Fruit fly (Drosophila melanogaster) whole organism, embryonic: ENCODE results near the gene Tfb4.

Experiments used
- Bgb ChIP-seq: fragments of 200-800 bp; sonication (Bioruptor generic); IDR thresholded peaks from 2 replicates; pipeline ENCODE4 v1.3.6; 2022; ENCODE audit warnings: missing biosample characterization, missing genetic modification characterization; ENCODE audit not compliant: partially characterized antibody
- CG10147 ChIP-seq: fragments of 200-800 bp; sonication (Bioruptor generic); optimal IDR thresholded peaks from 2 replicates; lab custom pipeline; 2019; ENCODE audit warnings: missing biosample characterization, mild to moderate bottlenecking, missing genetic modification characterization, moderate library complexity
- CG10209 ChIP-seq: fragments of 200-800 bp; sonication (Bioruptor generic); optimal IDR thresholded peaks from 3 replicates; lab custom pipeline; 2017; ENCODE audit warnings: missing biosample characterization, mild to moderate bottlenecking, missing genetic modification characterization, missing genetic modification reagents
- CG11456 ChIP-seq: fragments of 200-800 bp; sonication (Bioruptor generic); IDR thresholded peaks from 3 replicates; pipeline ENCODE4 v1.3.6; 2022; ENCODE audit warnings: missing biosample characterization, missing genetic modification characterization
- CG12104 ChIP-seq: fragments of 200-800 bp; sonication (Bioruptor generic); optimal IDR thresholded peaks from 3 replicates; lab custom pipeline; 2016; ENCODE audit warnings: missing biosample characterization, missing genetic modification characterization
- CG12744 ChIP-seq: fragments of 200-800 bp; sonication (Bioruptor generic); optimal IDR thresholded peaks from 2 replicates; lab custom pipeline; 2016; ENCODE audit warnings: missing biosample characterization, missing genetic modification characterization
- CG15269 ChIP-seq: fragments of 200-800 bp; sonication (Bioruptor generic); optimal IDR thresholded peaks from 2 replicates; lab custom pipeline; 2018; ENCODE audit warnings: missing biosample characterization, mild to moderate bottlenecking, missing genetic modification characterization, moderate library complexity
- CG15514 ChIP-seq: fragments of 200-800 bp; sonication (Bioruptor generic); optimal IDR thresholded peaks from 3 replicates; lab custom pipeline; 2017; ENCODE audit warnings: missing biosample characterization, missing genetic modification characterization, mild to moderate bottlenecking, moderate library complexity, missing genetic modification reagents
- CG17612 ChIP-seq: fragments of 200-800 bp; sonication (Bioruptor generic); IDR thresholded peaks from 2 replicates; pipeline ENCODE4 v1.3.6; 2022; ENCODE audit warnings: missing biosample characterization, missing genetic modification characterization
- CG17912 ChIP-seq: fragments of 200-800 bp; sonication (Bioruptor generic); optimal IDR thresholded peaks from 2 replicates; lab custom pipeline; 2018; ENCODE audit warnings: missing biosample characterization, mild to moderate bottlenecking, missing genetic modification characterization
- CG1832 ChIP-seq: fragments of 200-800 bp; sonication (Bioruptor generic); optimal IDR thresholded peaks from 2 replicates; lab custom pipeline; 2017; ENCODE audit warnings: missing biosample characterization, mild to moderate bottlenecking, missing genetic modification characterization, inconsistent platforms
- CG32772 ChIP-seq: fragments of 200-800 bp; sonication (Bioruptor generic); IDR thresholded peaks from 2 replicates; pipeline ENCODE4 v1.3.6; 2022; ENCODE audit warnings: missing biosample characterization, missing genetic modification characterization
- CG34224 ChIP-seq: fragments of 200-800 bp; sonication (Bioruptor generic); IDR thresholded peaks from 3 replicates; pipeline ENCODE4 v1.3.6; 2022; ENCODE audit warnings: missing biosample characterization, missing genetic modification characterization; ENCODE audit not compliant: partially characterized antibody
- CG4404 ChIP-seq: fragments of 200-800 bp; sonication (Bioruptor generic); IDR thresholded peaks from 2 replicates; pipeline ENCODE4 v1.3.6; 2022; ENCODE audit warnings: missing biosample characterization, missing genetic modification characterization
- CG6683 ChIP-seq: fragments of 200-800 bp; sonication (Bioruptor generic); optimal IDR thresholded peaks from 2 replicates; lab custom pipeline; 2017; ENCODE audit warnings: missing biosample characterization, mild to moderate bottlenecking, missing genetic modification characterization, missing genetic modification reagents
- CG9797 ChIP-seq: fragments of 200-800 bp; sonication (Bioruptor generic); optimal IDR thresholded peaks from 3 replicates; lab custom pipeline; 2018; ENCODE audit warnings: missing biosample characterization, mild to moderate bottlenecking, missing genetic modification characterization
- Camta ChIP-seq: fragments of 200-800 bp; sonication (Bioruptor generic); optimal IDR thresholded peaks from 2 replicates; lab custom pipeline; 2016; ENCODE audit warnings: missing biosample characterization, missing genetic modification characterization
- D19B ChIP-seq: fragments of 200-800 bp; sonication (Bioruptor generic); optimal IDR thresholded peaks from 2 replicates; lab custom pipeline; 2017; ENCODE audit warnings: missing biosample characterization, mild to moderate bottlenecking, missing genetic modification characterization
- Dad ChIP-seq: fragments of 200-800 bp; sonication (Bioruptor generic); optimal IDR thresholded peaks from 3 replicates; lab custom pipeline; 2016; ENCODE audit warnings: missing biosample characterization, missing genetic modification characterization
- Ets65A ChIP-seq: fragments of 200-800 bp; sonication (Bioruptor generic); peaks from one replicate; lab custom pipeline; 2016; ENCODE audit warnings: missing biosample characterization, missing genetic modification characterization
- Lim3 ChIP-seq: fragments of 200-800 bp; sonication (Bioruptor generic); IDR thresholded peaks from 2 replicates; pipeline ENCODE4 v1.3.6; 2022; ENCODE audit warnings: missing biosample characterization, missing genetic modification characterization
- Med ChIP-seq: fragments of 200-800 bp; sonication (Bioruptor generic); peaks from one replicate; lab custom pipeline; 2016; ENCODE audit warnings: missing biosample characterization, missing genetic modification characterization, mild to moderate bottlenecking, inconsistent platforms, moderate library complexity
- NFAT ChIP-seq: fragments of 200-800 bp; sonication (Bioruptor generic); IDR thresholded peaks from 2 replicates; pipeline ENCODE4 v1.3.6; 2022; ENCODE audit warnings: missing biosample characterization, missing genetic modification characterization
- PHDP ChIP-seq: fragments of 200-800 bp; sonication (Bioruptor generic); optimal IDR thresholded peaks from 3 replicates; lab custom pipeline; 2018; ENCODE audit warnings: missing biosample characterization, mild to moderate bottlenecking, missing genetic modification characterization, moderate library complexity
- Rx ChIP-seq: fragments of 200-800 bp; sonication (Bioruptor generic); IDR thresholded peaks from 2 replicates; pipeline ENCODE4 v1.3.6; 2022; ENCODE audit warnings: missing biosample characterization, missing genetic modification characterization
- Sox102F ChIP-seq: fragments of 200-800 bp; sonication (Bioruptor generic); optimal IDR thresholded peaks from 2 replicates; lab custom pipeline; 2018; ENCODE audit warnings: missing biosample characterization, mild to moderate bottlenecking, missing genetic modification characterization, moderate library complexity
- Spps ChIP-seq: fragments of 200-800 bp; sonication (Bioruptor generic); optimal IDR thresholded peaks from 2 replicates; lab custom pipeline; 2018; ENCODE audit warnings: missing biosample characterization, mild to moderate bottlenecking, missing genetic modification characterization
- amos ChIP-seq: fragments of 200-800 bp; sonication (Bioruptor generic); IDR thresholded peaks from 2 replicates; pipeline ENCODE4 v1.3.6; 2022; ENCODE audit warnings: missing biosample characterization, missing genetic modification characterization; ENCODE audit not compliant: partially characterized antibody
- cad ChIP-seq: fragments of >200 bp; optimal IDR thresholded peaks from 2 replicates; lab custom pipeline; 2017; ENCODE audit warnings: missing biosample characterization, missing genetic modification characterization
- cato ChIP-seq: fragments of 200-800 bp; sonication (Bioruptor generic); optimal IDR thresholded peaks from 2 replicates; lab custom pipeline; 2016; ENCODE audit warnings: missing biosample characterization, missing genetic modification characterization, borderline replicate concordance
- chif ChIP-seq, 2 experiments: fragments of 200-800 bp; sonication (Bioruptor generic); optimal IDR thresholded peaks; 3 replicates each; lab custom pipeline; 2016; ENCODE audit warnings: missing biosample characterization in 2 of 2, missing genetic modification characterization in 2 of 2
- chinmo ChIP-seq: fragments of 200-800 bp; sonication (Bioruptor generic); IDR thresholded peaks from 4 replicates; pipeline ENCODE4 v1.3.6; 2022; ENCODE audit warnings: missing biosample characterization, missing genetic modification characterization; ENCODE audit not compliant: partially characterized antibody
- croc ChIP-seq: fragments of 200-800 bp; sonication (Bioruptor generic); conservative IDR thresholded peaks from 3 replicates; pipeline ENCODE4 v1.3.6; 2022; ENCODE audit warnings: missing biosample characterization, missing genetic modification characterization
- danr ChIP-seq: fragments of 200-800 bp; sonication (Bioruptor generic); IDR thresholded peaks from 2 replicates; pipeline ENCODE4 v1.3.6; 2022; ENCODE audit warnings: missing biosample characterization, missing genetic modification characterization
- emc ChIP-seq: fragments of 200-800 bp; sonication (Bioruptor generic); optimal IDR thresholded peaks from 2 replicates; lab custom pipeline; 2016; ENCODE audit warnings: missing biosample characterization, missing genetic modification characterization
- fd64A ChIP-seq: fragments of 200-800 bp; sonication (Bioruptor generic); optimal IDR thresholded peaks from 3 replicates; lab custom pipeline; 2018; ENCODE audit warnings: missing biosample characterization, mild to moderate bottlenecking, missing genetic modification characterization
- gce ChIP-seq: fragments of 200-800 bp; sonication (Bioruptor generic); IDR thresholded peaks from 3 replicates; pipeline ENCODE4 v1.3.6; 2022; ENCODE audit warnings: missing biosample characterization, missing genetic modification characterization
- gcm ChIP-seq: fragments of 200-800 bp; sonication (Bioruptor generic); optimal IDR thresholded peaks from 2 replicates; lab custom pipeline; 2019; ENCODE audit warnings: missing biosample characterization, mild to moderate bottlenecking, missing genetic modification characterization, moderate library complexity
- grn ChIP-seq: fragments of 200-800 bp; sonication (Bioruptor generic); optimal IDR thresholded peaks from 3 replicates; lab custom pipeline; 2017; ENCODE audit warnings: missing biosample characterization, missing genetic modification characterization
- kni ChIP-seq: fragments of 200-800 bp; sonication (Bioruptor generic); optimal IDR thresholded peaks from 3 replicates; lab custom pipeline; 2017; ENCODE audit warnings: mild to moderate bottlenecking, missing biosample characterization, missing genetic modification reagents, missing genetic modification characterization
- lbe ChIP-seq: fragments of 200-800 bp; sonication (Bioruptor generic); optimal IDR thresholded peaks from 2 replicates; lab custom pipeline; 2016; ENCODE audit warnings: missing biosample characterization, mild to moderate bottlenecking, missing genetic modification characterization
- nom ChIP-seq: fragments of 200-800 bp; sonication (Bioruptor generic); optimal IDR thresholded peaks from 2 replicates; lab custom pipeline; 2017; ENCODE audit warnings: missing biosample characterization, missing genetic modification characterization, mild to moderate bottlenecking, moderate library complexity, missing genetic modification reagents
- oc ChIP-seq: fragments of 200-800 bp; sonication (Bioruptor generic); optimal IDR thresholded peaks from 2 replicates; lab custom pipeline; 2018; ENCODE audit warnings: missing biosample characterization, mild to moderate bottlenecking, missing genetic modification characterization, moderate library complexity
- row ChIP-seq: fragments of 200-800 bp; sonication (Bioruptor generic); IDR thresholded peaks from 3 replicates; pipeline ENCODE4 v1.3.6; 2022; ENCODE audit warnings: missing biosample characterization, missing genetic modification characterization
- sna ChIP-seq: fragments of 200-800 bp; sonication (Bioruptor generic); IDR thresholded peaks from 2 replicates; pipeline ENCODE4 v1.3.6; 2022; ENCODE audit warnings: missing biosample characterization, missing genetic modification characterization; ENCODE audit not compliant: partially characterized antibody
- unc-4 ChIP-seq: fragments of 200-800 bp; sonication (Bioruptor generic); IDR thresholded peaks from 2 replicates; pipeline ENCODE4 v1.3.6; 2022; ENCODE audit warnings: missing biosample characterization, missing genetic modification characterization; ENCODE audit not compliant: partially characterized antibody
- vvl ChIP-seq: fragments of 200-800 bp; sonication (Bioruptor generic); IDR thresholded peaks from 2 replicates; pipeline ENCODE4 v1.3.6; 2022; ENCODE audit warnings: missing biosample characterization, missing genetic modification characterization
- zen2 ChIP-seq: fragments of 200-800 bp; sonication (Bioruptor generic); IDR thresholded peaks from 3 replicates; pipeline ENCODE4 v1.3.6; 2022; ENCODE audit warnings: missing biosample characterization, missing genetic modification characterization; ENCODE audit not compliant: partially characterized antibody
- zfh1 ChIP-seq: fragments of 200-800 bp; sonication (Bioruptor generic); IDR thresholded peaks from 3 replicates; pipeline ENCODE4 v1.3.6; 2022; ENCODE audit warnings: missing biosample characterization, missing genetic modification characterization

The Tfb4 gene

DNA sequence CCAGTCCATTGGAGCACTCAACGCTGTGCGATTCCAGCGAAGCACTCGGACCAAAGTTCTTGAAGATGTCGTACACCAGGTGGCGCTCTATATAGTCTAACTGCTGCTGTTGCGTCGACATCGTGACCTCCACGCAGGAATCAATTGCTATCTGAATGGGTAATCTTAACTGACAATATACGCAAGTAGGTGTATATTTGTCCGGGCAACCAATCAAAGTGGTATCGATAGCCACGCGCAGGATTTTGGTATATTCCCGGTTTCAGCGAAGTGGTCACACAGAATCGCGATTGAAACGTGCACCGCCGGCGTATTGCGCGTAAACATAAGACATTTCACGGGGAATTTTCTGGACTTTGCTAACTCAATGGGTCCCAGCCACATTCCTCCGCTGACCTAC lies 33.3 kb upstream of the Tfb4 start, which contains the start of the genes CG5126 and Tgt (continued):
- TF ChIP-seq CG9797 (GFP tag; lab: Kevin White, UChicago) (peak; percentile 63), CG12744 (GFP tag; lab: Kevin White, UChicago) (no peak), CG15514 (GFP tag; lab: Kevin White, UChicago) (peak; percentile 79), CG15269 (tag; lab: Kevin White, UChicago) (no peak), nom (GFP tag; lab: Kevin White, UChicago) (no peak), Med (peak; percentile 60), emc (no peak), grn (GFP tag; lab: Kevin White, UChicago) (peak; percentile 87), sna (GFP tag; lab: Robert Waterston, UW) (peak; percentile 44; the same call in 1 of the 2 replicates), unc-4 (peak; percentile 65), Spps (tag; lab: Kevin White, UChicago) (no peak), cato (GFP tag; lab: Kevin White, UChicago) (no peak), CG6683 (GFP tag; lab: Kevin White, UChicago) (no peak), row (GFP tag; lab: Robert Waterston, UW) (no peak), amos (GFP tag; lab: Robert Waterston, UW) (peak; percentile 67; the same call in 1 of the 2 replicates), zen2 (GFP tag; lab: Robert Waterston, UW) (0 out of 3 replicates have a peak, but pooled peaks have one; percentile 20)

dm6 chr2L:1177522-1177921 lies 27.0 kb upstream of the Tfb4 start, which contains the start of gene CG4896:
Gene CG4896 (plus strand): TSS chr2L:1177690.
- TF ChIP-seq croc (no peak), Sox102F (GFP tag; lab: Kevin White, UChicago) (no peak), CG11456 (GFP tag; lab: Robert Waterston, UW) (no peak), CG12104 (no peak), danr (GFP tag; lab: Robert Waterston, UW) (no peak), chinmo (GFP tag; lab: Robert Waterston, UW) (peak; percentile 77; the same call in 1 of the 4 replicates), zfh1 (GFP tag; lab: Robert Waterston, UW) (no peak), fd64A (GFP tag; lab: Kevin White, UChicago) (no peak), Camta (GFP tag; lab: Kevin White, UChicago) (no peak), lbe (no peak), Bgb (GFP tag; lab: Robert Waterston, UW) (peak; percentile 80), CG10209 (GFP tag; lab: Kevin White, UChicago) (no peak), cad (GFP tag; lab: Kevin White, UChicago) (no peak), CG32772 (GFP tag; lab: Robert Waterston, UW) (no peak; the same call in 1 of the 2 replicates), NFAT (GFP tag; lab: Robert Waterston, UW) (no peak), Rx (GFP tag; lab: Robert Waterston, UW) (no peak), Ets65A (GFP tag; lab: Kevin White, UChicago) (no peak), vvl (GFP tag; lab: Robert Waterston, UW) (peak; percentile 63), Dad (GFP tag; lab: Kevin White, UChicago) (no peak), CG4404 (GFP tag; lab: Robert Waterston, UW) (no peak), kni (GFP tag; lab: Kevin White, UChicago) (no peak), Lim3 (GFP tag; lab: Robert Waterston, UW) (no peak), zen2 (GFP tag; lab: Robert Waterston, UW) (peak; percentile 29; the same call in 1 of the 3 replicates), CG17612 (GFP tag; lab: Robert Waterston, UW) (no peak), D19B (GFP tag; lab: Kevin White, UChicago) (no peak), CG17912 (GFP tag; lab: Kevin White, UChicago) (no peak), CG34224 (GFP tag; lab: Robert Waterston, UW) (peak; percentile 71), CG1832 (GFP tag; lab: Kevin White, UChicago) (no peak), gce (GFP tag; lab: Robert Waterston, UW) (no peak), oc (no peak), gcm (GFP tag; lab: Kevin White, UChicago) (no peak), PHDP (tag; lab: Kevin White, UChicago) (no peak), chif (GFP tag; optimal IDR thresholded peaks at IDR 0.05; lab: Kevin White, UChicago) (no peak), CG10147 (GFP tag; lab: Kevin White, UChicago) (no peak)
